Worm (Caenorhabditis elegans): ENCODE data around the gene inft-2.

ce11 chrV:13009271-13009670 lies 7.2 kb downstream of the inft-2 start:
- TF ChIP-seq ceh-36 (tag; optimal IDR thresholded peaks at IDR 0.05) (no peak), hnd-1 (tag; optimal IDR thresholded peaks at IDR 0.05) (no peak), tra-4 (tag; optimal IDR thresholded peaks at IDR 0.05) (no peak), ama-1 (optimal IDR thresholded peaks at IDR 0.05) (no peak), hmbx-1 (tag; optimal IDR thresholded peaks at IDR 0.05) (no peak), F13C5.2 (tag; optimal IDR thresholded peaks at IDR 0.05) (no peak)

All from whole organism, early embryonic.